Worm (Caenorhabditis elegans): ENCODE measurements around the gene srsx-37.
"Not testable (repeated sequence)": the region's sequence is repeated elsewhere in the genome, so short reads cannot be mapped to it uniquely, and the experiment has no call there.

ce11 chrV:15250304-15250703, 8.6 kb downstream of the srsx-37 start, which contains the start of gene srd-28:
- TF ChIP-seq aha-1 (tag; optimal IDR thresholded peaks at IDR 0.05); lin-14 (GFP tag; optimal IDR thresholded peaks at IDR 0.05); lin-13 (GFP tag; optimal IDR thresholded peaks at IDR 0.05); ceh-82 (tag; optimal IDR thresholded peaks at IDR 0.05); aly-2 (tag; optimal IDR thresholded peaks at IDR 0.05); lin-39 (tag; optimal IDR thresholded peaks at IDR 0.05); nhr-76 (tag; optimal IDR thresholded peaks at IDR 0.05): not testable (repeated sequence)

Data from whole organism, L1 larva.